Fruit fly (Drosophila melanogaster): Measurements from ENCODE around the gene CG31342.

CG31342 gene

DNA sequence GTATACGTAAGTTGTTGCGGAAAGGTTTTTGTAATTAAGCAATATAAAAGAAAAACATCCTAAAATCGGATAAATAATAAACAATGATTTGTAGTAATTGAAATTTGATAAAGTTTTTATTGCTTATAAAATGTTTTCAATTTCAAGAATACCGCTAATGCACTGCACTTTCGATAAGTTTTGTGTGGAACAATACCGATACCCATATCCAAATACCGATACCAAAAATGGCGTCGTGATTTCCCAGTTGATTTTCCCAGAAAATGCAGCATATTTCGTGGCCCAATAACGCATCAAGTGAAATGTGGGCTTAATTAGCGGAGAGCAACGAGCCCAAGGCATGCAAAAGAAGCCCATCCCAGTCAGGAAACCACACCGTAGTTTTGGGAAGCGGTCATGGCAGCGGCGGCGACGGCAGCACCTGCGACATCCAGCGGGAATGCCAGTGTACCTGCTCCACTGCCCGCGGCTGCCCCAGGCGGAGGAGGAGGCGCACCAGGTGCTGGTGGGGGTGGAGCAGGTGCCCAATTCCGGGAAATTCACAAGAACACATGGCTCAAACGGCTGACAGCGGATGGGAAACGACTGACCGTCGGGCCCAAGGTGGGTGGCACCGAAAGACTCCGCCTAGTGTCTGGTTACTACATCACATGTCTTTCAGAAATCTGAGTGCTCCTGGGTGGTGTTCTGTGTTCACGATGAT, at the start of gene CG31342:
Gene CG31342, plus strand, starts transcription at position 214 of the 703 bp plus-strand sequence.
- TF ChIP-seq ey (GFP tag; optimal IDR thresholded peaks at IDR 0.05) (peak; percentile 13), Rel (GFP tag; optimal IDR thresholded peaks at IDR 0.05) (no peak), Rel (tag; optimal IDR thresholded peaks at IDR 0.05) (peak; percentile 20), sv (GFP tag; optimal IDR thresholded peaks at IDR 0.05) (no peak)

- TF ChIP-seq Dfd (GFP tag; optimal IDR thresholded peaks at IDR 0.05) = no peak
- TF ChIP-seq HLH106 (tag; optimal IDR thresholded peaks at IDR 0.05) = peak; percentile 44
- TF ChIP-seq sage (GFP tag; optimal IDR thresholded peaks at IDR 0.05) = no peak
- peak; percentile 6 for TF ChIP-seq rgr (GFP tag; optimal IDR thresholded peaks at IDR 0.05)
- TF ChIP-seq Hr78 (GFP tag; optimal IDR thresholded peaks at IDR 0.05) = no peak
- peak; percentile 16 for TF ChIP-seq fru (GFP tag; optimal IDR thresholded peaks at IDR 0.05)
- no peak for TF ChIP-seq Hnf4 (GFP tag; optimal IDR thresholded peaks at IDR 0.05)
- TF ChIP-seq Sp1 (GFP tag; optimal IDR thresholded peaks at IDR 0.05) = no peak
- TF ChIP-seq dl (GFP tag; optimal IDR thresholded peaks at IDR 0.05; ENCODE audit: insufficient read depth in 1 of 2, partially characterized antibody in 2 of 2) = no peak
- TF ChIP-seq foxo (GFP tag; optimal IDR thresholded peaks at IDR 0.05) = peak in 1 of 2 experiments; percentile 34
- no peak for TF ChIP-seq jim (GFP tag; optimal IDR thresholded peaks at IDR 0.05)
- TF ChIP-seq ey (GFP tag; optimal IDR thresholded peaks at IDR 0.05) = peak; percentile 20
- no peak for TF ChIP-seq psq (GFP tag; optimal IDR thresholded peaks at IDR 0.05)
- TF ChIP-seq Jra (GFP tag; optimal IDR thresholded peaks at IDR 0.05) = no peak
- no peak for TF ChIP-seq Hr83 (GFP tag; optimal IDR thresholded peaks at IDR 0.05; ENCODE audit: poor library complexity, severe bottlenecking)
- peak; percentile 21 for TF ChIP-seq h (GFP tag; optimal IDR thresholded peaks at IDR 0.05)
- no peak for TF ChIP-seq pan (optimal IDR thresholded peaks at IDR 0.05)
- TF ChIP-seq CG9705 (GFP tag; optimal IDR thresholded peaks at IDR 0.05) = no peak
- no peak for TF ChIP-seq tai (GFP tag; optimal IDR thresholded peaks at IDR 0.05)
- TF ChIP-seq Dif (GFP tag; optimal IDR thresholded peaks at IDR 0.05; ENCODE audit: partially characterized antibody) = no peak
- no peak for TF ChIP-seq Myc (optimal IDR thresholded peaks at IDR 0.05)
- no peak for TF ChIP-seq sv (GFP tag; optimal IDR thresholded peaks at IDR 0.05)
Observed at dm6 chr3R:12957388-12957787, 28.5 kb upstream of the CG31342 start.

dm6 chr3R:12960227-12960626, 25.6 kb upstream of the CG31342 start:
- peak; percentile 23 for TF ChIP-seq h (GFP tag; optimal IDR thresholded peaks at IDR 0.05)
- TF ChIP-seq usp (GFP tag; optimal IDR thresholded peaks at IDR 0.05) = no peak
- no peak for TF ChIP-seq lola (GFP tag; optimal IDR thresholded peaks at IDR 0.05)
- TF ChIP-seq dmrt93B (GFP tag; optimal IDR thresholded peaks at IDR 0.05) = no peak
- no peak for TF ChIP-seq woc (GFP tag; optimal IDR thresholded peaks at IDR 0.05)
- no peak for TF ChIP-seq sv (GFP tag; optimal IDR thresholded peaks at IDR 0.05)
- TF ChIP-seq Rel (GFP tag; optimal IDR thresholded peaks at IDR 0.05) = peak; percentile 3
- TF ChIP-seq Rel (tag; optimal IDR thresholded peaks at IDR 0.05) = no peak
- no peak for TF ChIP-seq jim (GFP tag; optimal IDR thresholded peaks at IDR 0.05)
- TF ChIP-seq br (GFP tag; optimal IDR thresholded peaks at IDR 0.05) = no peak
- TF ChIP-seq CrebA (GFP tag; optimal IDR thresholded peaks at IDR 0.05; ENCODE audit: borderline replicate concordance) = peak; percentile 8
- TF ChIP-seq CG32264 (GFP tag; optimal IDR thresholded peaks at IDR 0.05) = no peak
- TF ChIP-seq Abd-B (GFP tag; optimal IDR thresholded peaks at IDR 0.05) = no peak
- TF ChIP-seq Hr78 (GFP tag; optimal IDR thresholded peaks at IDR 0.05) = no peak
- no peak for TF ChIP-seq Mio (GFP tag; optimal IDR thresholded peaks at IDR 0.05)
- no peak for TF ChIP-seq CG9705 (GFP tag; optimal IDR thresholded peaks at IDR 0.05)
- no peak for TF ChIP-seq brk (GFP tag; optimal IDR thresholded peaks at IDR 0.05)
